Fruit fly (Drosophila melanogaster): ENCODE data around the gene CG15005.

Gene CG15005

DNA sequence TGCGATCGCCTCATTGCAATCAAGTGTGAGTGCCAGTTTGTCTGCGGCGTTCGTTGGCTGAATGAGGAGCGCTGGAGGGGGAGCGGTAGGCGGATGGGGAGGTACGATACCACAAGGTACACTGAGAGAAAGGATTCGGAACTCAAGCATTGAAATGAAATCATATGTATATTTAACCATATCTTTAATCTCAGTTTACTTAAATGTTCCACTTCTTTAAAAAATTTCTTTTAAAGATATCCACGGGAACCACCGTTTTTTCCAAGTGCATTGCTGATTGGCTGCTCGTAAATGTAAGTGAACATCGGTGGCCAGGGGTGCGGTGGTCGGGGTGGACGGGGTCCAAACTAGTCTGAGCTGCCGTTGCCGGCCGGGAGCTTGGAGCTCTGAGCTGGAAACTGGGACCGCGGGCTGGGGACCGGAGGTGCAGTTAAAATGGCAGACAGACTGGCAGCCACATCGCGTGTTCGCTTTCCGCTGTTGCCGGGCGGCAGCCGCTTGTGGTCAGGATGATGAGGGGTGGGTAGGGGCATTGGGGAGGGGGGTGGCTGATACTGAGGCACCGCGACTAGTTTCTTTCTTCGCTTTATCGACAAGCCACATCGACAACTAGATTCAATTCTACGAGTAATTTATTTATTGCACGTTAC lies 24.2 kb upstream of the CG15005 start (continued):
- TF ChIP-seq CG1832 (GFP tag; optimal IDR thresholded peaks at IDR 0.05) (no peak), Optix (GFP tag; IDR thresholded peaks at IDR 0.05) (peak; percentile 98), PHDP (tag; optimal IDR thresholded peaks at IDR 0.05) (peak; percentile 95), prd (optimal IDR thresholded peaks at IDR 0.05) (no peak), prd (GFP tag; IDR thresholded peaks at IDR 0.05) (peak; percentile 97), vnd (GFP tag; IDR thresholded peaks at IDR 0.05; ENCODE audit: partially characterized antibody) (no peak), CG34422 (GFP tag; IDR thresholded peaks at IDR 0.05) (peak; percentile 97), CG2678 (tag; optimal IDR thresholded peaks at IDR 0.05) (peak; percentile 97), CG1024 (GFP tag; IDR thresholded peaks at IDR 0.05) (peak; percentile 95), HmgD (GFP tag; optimal IDR thresholded peaks at IDR 0.05) (peak; percentile 77), cas (GFP tag; IDR thresholded peaks at IDR 0.05) (peak; percentile 67; the same call in 1 of the 2 replicates), Elba2 (GFP tag; optimal IDR thresholded peaks at IDR 0.05) (no peak), btn (GFP tag; optimal IDR thresholded peaks at IDR 0.05) (peak; percentile 97), CG4282 (GFP tag; optimal IDR thresholded peaks at IDR 0.05) (peak; percentile 75), en (GFP tag; optimal IDR thresholded peaks at IDR 0.05) (peak; percentile 89), luna (GFP tag; optimal IDR thresholded peaks at IDR 0.05) (no peak), CG31224 (GFP tag; IDR thresholded peaks at IDR 0.05) (peak; percentile 82), p53 (GFP tag; optimal IDR thresholded peaks at IDR 0.05) (peak; percentile 83), CG9932 (GFP tag; IDR thresholded peaks at IDR 0.05) (peak; percentile 67), hkb (optimal IDR thresholded peaks at IDR 0.05) (no peak), hkb (GFP tag; IDR thresholded peaks at IDR 0.05) (peak; percentile 98), Dfd (GFP tag; optimal IDR thresholded peaks at IDR 0.05) (no peak), Dp (GFP tag; optimal IDR thresholded peaks at IDR 0.05) (peak; percentile 7), Mes4 (GFP tag; optimal IDR thresholded peaks at IDR 0.05) (peak; percentile 97), CG8290 (GFP tag; optimal IDR thresholded peaks at IDR 0.05) (peak; percentile 94), CG8290 (tag; optimal IDR thresholded peaks at IDR 0.05) (peak; percentile 83 to 97), tx (GFP tag; optimal IDR thresholded peaks at IDR 0.05) (peak; percentile 94), ken (GFP tag; IDR thresholded peaks at IDR 0.05) (peak; percentile 98), mld (GFP tag; IDR thresholded peaks at IDR 0.05; ENCODE audit: partially characterized antibody) (no peak), aop (GFP tag; IDR thresholded peaks at IDR 0.05) (peak; percentile 95), CG11560 (tag; IDR thresholded peaks at IDR 0.05) (peak; percentile 80), CG10654 (GFP tag; optimal IDR thresholded peaks at IDR 0.05) (peak; percentile 94), Poxn (GFP tag; IDR thresholded peaks at IDR 0.05) (peak; percentile 41; the same call in 1 of the 2 replicates), CG10543 (GFP tag; optimal IDR thresholded peaks at IDR 0.05) (peak; percentile 94), CG17802 (tag; optimal IDR thresholded peaks at IDR 0.05) (peak; percentile 78), CG14965 (GFP tag; optimal IDR thresholded peaks at IDR 0.05; ENCODE audit: borderline replicate concordance) (peak; percentile 72), Lhr (GFP tag; optimal IDR thresholded peaks at IDR 0.05) (peak; percentile 96), zf30C (GFP tag; optimal IDR thresholded peaks at IDR 0.05) (peak; percentile 91), Hsf (GFP tag; optimal IDR thresholded peaks at IDR 0.05) (peak; percentile 96), knrl (GFP tag; IDR thresholded peaks at IDR 0.05; ENCODE audit: partially characterized antibody) (no peak), NC2α (GFP tag; optimal IDR thresholded peaks at IDR 0.05) (peak; percentile 94), chinmo (GFP tag; IDR thresholded peaks at IDR 0.05; ENCODE audit: partially characterized antibody) (no peak), pum (GFP tag; optimal IDR thresholded peaks at IDR 0.05) (peak; percentile 96), emc (GFP tag; optimal IDR thresholded peaks at IDR 0.05) (peak; percentile 67), insv (GFP tag; optimal IDR thresholded peaks at IDR 0.05) (peak; percentile 32 to 62), CG4730 (GFP tag; IDR thresholded peaks at IDR 0.05) (peak; percentile 93), CG5953 (GFP tag; IDR thresholded peaks at IDR 0.05) (peak; percentile 96), CG3065 (GFP tag; optimal IDR thresholded peaks at IDR 0.05) (peak; percentile 89), Tbp (GFP tag; optimal IDR thresholded peaks at IDR 0.05) (no peak), CG8478 (optimal IDR thresholded peaks at IDR 0.05) (no peak), CG4617 (GFP tag; optimal IDR thresholded peaks at IDR 0.05; ENCODE audit: borderline replicate concordance) (peak; percentile 88), sens (GFP tag) (peak; percentile 100)
